Fruit fly (Drosophila melanogaster) whole organism, embryonic: ENCODE results near the gene CG31360.
A peak's percentile ranks its signal among the peaks of the same experiment; 100 is the strongest.

Experiments
- Aef1 ChIP-seq: fragments of 200-800 bp; sonication (Bioruptor generic); IDR thresholded peaks from 3 replicates; pipeline ENCODE4 v1.3.6; 2022; ENCODE audit warnings: missing biosample characterization, missing genetic modification characterization
- Antp ChIP-seq: fragments of 200-800 bp; sonication (Bioruptor generic); optimal IDR thresholded peaks from 3 replicates; lab custom pipeline; 2016; ENCODE audit warnings: missing biosample characterization, missing genetic modification characterization
- Atf3 ChIP-seq: fragments of 200-800 bp; sonication (Bioruptor generic); optimal IDR thresholded peaks from 3 replicates; lab custom pipeline; 2016; ENCODE audit warnings: missing biosample characterization, missing genetic modification characterization
- Blimp-1 ChIP-seq: fragments of 200-800 bp; sonication (Bioruptor generic); optimal IDR thresholded peaks from 3 replicates; lab custom pipeline; 2018; ENCODE audit warnings: missing biosample characterization, missing genetic modification characterization, mild to moderate bottlenecking, moderate library complexity, missing genetic modification reagents
- BtbVII ChIP-seq: fragments of 200-800 bp; sonication (Bioruptor generic); optimal IDR thresholded peaks from 3 replicates; lab custom pipeline; 2017; ENCODE audit warnings: missing biosample characterization, mild to moderate bottlenecking, missing genetic modification characterization
- CG12104 ChIP-seq: fragments of 200-800 bp; sonication (Bioruptor generic); optimal IDR thresholded peaks from 3 replicates; lab custom pipeline; 2016; ENCODE audit warnings: missing biosample characterization, missing genetic modification characterization
- CG12155 ChIP-seq: fragments of 200-800 bp; sonication (Bioruptor generic); optimal IDR thresholded peaks from 3 replicates; lab custom pipeline; 2016; ENCODE audit warnings: missing biosample characterization, missing genetic modification characterization
- CG12219 ChIP-seq: fragments of 200-800 bp; sonication (Bioruptor generic); optimal IDR thresholded peaks from 3 replicates; lab custom pipeline; 2018; ENCODE audit warnings: missing biosample characterization, mild to moderate bottlenecking, missing genetic modification characterization
- CG13123 ChIP-seq: fragments of 200-800 bp; sonication (Bioruptor generic); optimal IDR thresholded peaks from 2 replicates; lab custom pipeline; 2016; ENCODE audit warnings: missing biosample characterization, missing genetic modification characterization
- CG13894 ChIP-seq: fragments of 200-800 bp; sonication (Bioruptor generic); optimal IDR thresholded peaks from 3 replicates; lab custom pipeline; 2018; ENCODE audit warnings: missing biosample characterization, mild to moderate bottlenecking, missing genetic modification characterization, moderate library complexity
- CG15479 ChIP-seq: fragments of 200-800 bp; sonication (Bioruptor generic); optimal IDR thresholded peaks from 3 replicates; lab custom pipeline; 2019; ENCODE audit warnings: missing biosample characterization, mild to moderate bottlenecking, missing genetic modification characterization, moderate library complexity
- CG15514 ChIP-seq: fragments of 200-800 bp; sonication (Bioruptor generic); optimal IDR thresholded peaks from 3 replicates; lab custom pipeline; 2017; ENCODE audit warnings: missing biosample characterization, missing genetic modification characterization, mild to moderate bottlenecking, moderate library complexity, missing genetic modification reagents
- CG16815 ChIP-seq: fragments of 200-800 bp; sonication (Bioruptor generic); optimal IDR thresholded peaks from 3 replicates; lab custom pipeline; 2017; ENCODE audit warnings: missing biosample characterization, mild to moderate bottlenecking, missing genetic modification characterization
- CG17612 ChIP-seq: fragments of 200-800 bp; sonication (Bioruptor generic); IDR thresholded peaks from 2 replicates; pipeline ENCODE4 v1.3.6; 2022; ENCODE audit warnings: missing biosample characterization, missing genetic modification characterization
- CG2199 ChIP-seq: fragments of 200-800 bp; sonication (Bioruptor generic); IDR thresholded peaks from 3 replicates; pipeline ENCODE4 v1.3.6; 2022; ENCODE audit warnings: missing biosample characterization, missing genetic modification characterization
- CG2875 ChIP-seq: fragments of 200-800 bp; sonication (Bioruptor generic); optimal IDR thresholded peaks from 2 replicates; lab custom pipeline; 2017; ENCODE audit warnings: missing biosample characterization, mild to moderate bottlenecking, missing genetic modification characterization, missing genetic modification reagents
- CG30403 ChIP-seq: fragments of 200-800 bp; sonication (Bioruptor generic); optimal IDR thresholded peaks from 3 replicates; lab custom pipeline; 2016; ENCODE audit warnings: missing biosample characterization, missing genetic modification characterization
- CG32532 ChIP-seq: fragments of 200-800 bp; sonication (Bioruptor generic); IDR thresholded peaks from 2 replicates; pipeline ENCODE4 v1.3.6; 2022; ENCODE audit warnings: missing biosample characterization, missing genetic modification characterization
- CG34224 ChIP-seq: fragments of 200-800 bp; sonication (Bioruptor generic); IDR thresholded peaks from 3 replicates; pipeline ENCODE4 v1.3.6; 2022; ENCODE audit warnings: missing biosample characterization, missing genetic modification characterization; ENCODE audit not compliant: partially characterized antibody
- CG3995 ChIP-seq: fragments of 200-800 bp; sonication (Bioruptor generic); optimal IDR thresholded peaks from 3 replicates; lab custom pipeline; 2016; ENCODE audit warnings: missing biosample characterization, missing genetic modification characterization
- CG7271 ChIP-seq: fragments of 200-800 bp; sonication (Bioruptor generic); optimal IDR thresholded peaks from 2 replicates; lab custom pipeline; 2018; ENCODE audit warnings: missing biosample characterization, mild to moderate bottlenecking, missing genetic modification characterization, moderate library complexity
- CG8089 ChIP-seq: fragments of 200-800 bp; sonication (Bioruptor generic); optimal IDR thresholded peaks from 3 replicates; lab custom pipeline; 2016; ENCODE audit warnings: missing biosample characterization, missing genetic modification characterization
- CG8765 ChIP-seq: fragments of 200-800 bp; sonication (Bioruptor generic); IDR thresholded peaks from 2 replicates; pipeline ENCODE4 v1.3.6; 2022; ENCODE audit warnings: missing biosample characterization, missing genetic modification characterization
- CkIIα-i1 ChIP-seq: fragments of 200-800 bp; sonication (Bioruptor generic); IDR thresholded peaks from 2 replicates; pipeline ENCODE4 v1.3.6; 2022; ENCODE audit warnings: missing biosample characterization, missing genetic modification characterization
- CoRest ChIP-seq: fragments of 200-800 bp; sonication (Bioruptor generic); optimal IDR thresholded peaks from 3 replicates; lab custom pipeline; 2018; ENCODE audit warnings: missing biosample characterization, mild to moderate bottlenecking, missing genetic modification characterization, moderate library complexity
- Drgx ChIP-seq: fragments of 200-800 bp; sonication (Bioruptor generic); IDR thresholded peaks from 2 replicates; pipeline ENCODE4 v1.3.6; 2022; ENCODE audit warnings: missing biosample characterization, missing genetic modification characterization
- Fer1 ChIP-seq: fragments of 200-800 bp; sonication (Bioruptor generic); optimal IDR thresholded peaks from 2 replicates; lab custom pipeline; 2017; ENCODE audit warnings: missing biosample characterization, mild to moderate bottlenecking, missing genetic modification characterization
- H15 ChIP-seq: fragments of 200-800 bp; sonication (Bioruptor generic); IDR thresholded peaks from 3 replicates; pipeline ENCODE4 v1.3.6; 2022; ENCODE audit warnings: missing biosample characterization, missing genetic modification characterization
- Hr51 ChIP-seq, 2 experiments: fragments of 200-800 bp; sonication (Bioruptor generic); optimal IDR thresholded peaks; 2 replicates in 1 of 2; 3 replicates in 1 of 2; lab custom pipeline; 2016 to 2018; ENCODE audit warnings: missing biosample characterization in 2 of 2, missing genetic modification characterization in 2 of 2, mild to moderate bottlenecking in 1 of 2, moderate library complexity in 1 of 2
- Ravus ChIP-seq: fragments of 200-800 bp; sonication (Bioruptor generic); IDR thresholded peaks from 2 replicates; pipeline ENCODE4 v1.3.6; 2022; ENCODE audit warnings: missing biosample characterization, missing genetic modification characterization
- cg ChIP-seq: fragments of 200-800 bp; sonication (Bioruptor generic); optimal IDR thresholded peaks from 3 replicates; lab custom pipeline; 2019; ENCODE audit warnings: missing biosample characterization, mild to moderate bottlenecking, missing genetic modification characterization, moderate library complexity
- cwo ChIP-seq: fragments of 200-800 bp; sonication (Bioruptor generic); optimal IDR thresholded peaks from 3 replicates; lab custom pipeline; 2017; ENCODE audit warnings: missing biosample characterization, missing genetic modification characterization, mild to moderate bottlenecking, moderate library complexity, missing genetic modification reagents
- ewg ChIP-seq: fragments of 200-800 bp; sonication (Bioruptor generic); optimal IDR thresholded peaks from 3 replicates; lab custom pipeline; 2017; ENCODE audit warnings: mild to moderate bottlenecking, missing biosample characterization, missing genetic modification reagents, missing genetic modification characterization
- eyg ChIP-seq: fragments of 200-800 bp; sonication (Bioruptor generic); optimal IDR thresholded peaks from 3 replicates; lab custom pipeline; 2016; ENCODE audit warnings: missing biosample characterization, missing genetic modification characterization
- fu2 ChIP-seq: fragments of 200-800 bp; sonication (Bioruptor generic); optimal IDR thresholded peaks from 2 replicates; lab custom pipeline; 2016; ENCODE audit warnings: missing biosample characterization, missing genetic modification characterization
- gcm ChIP-seq: fragments of 200-800 bp; sonication (Bioruptor generic); optimal IDR thresholded peaks from 2 replicates; lab custom pipeline; 2019; ENCODE audit warnings: missing biosample characterization, mild to moderate bottlenecking, missing genetic modification characterization, moderate library complexity
- gsb ChIP-seq: fragments of 200-800 bp; sonication (Bioruptor generic); IDR thresholded peaks from 2 replicates; pipeline ENCODE4 v1.3.6; 2022; ENCODE audit warnings: missing biosample characterization, missing genetic modification characterization
- insv ChIP-seq, 2 experiments: fragments of 200-800 bp; sonication (Bioruptor generic); optimal IDR thresholded peaks; 3 replicates each; lab custom pipeline; 2016 to 2018; ENCODE audit warnings: missing biosample characterization in 2 of 2, missing genetic modification characterization in 2 of 2
- lov ChIP-seq, 2 experiments: fragments of 200-800 bp in 1 of 2; fragments of >200 bp in 1 of 2; sonication (Bioruptor generic) in 1 of 2; IDR thresholded peaks in 1 of 2; optimal IDR thresholded peaks in 1 of 2; 2 replicates in 1 of 2; 3 replicates in 1 of 2; pipeline versions ENCODE4 v1.3.6 to Lab custom; 2017 to 2022; ENCODE audit warnings: missing biosample characterization in 1 of 2, missing genetic modification characterization in 1 of 2
- onecut ChIP-seq: fragments of 200-800 bp; sonication (Bioruptor generic); IDR thresholded peaks from 2 replicates; pipeline ENCODE4 v1.3.6; 2022; ENCODE audit warnings: missing biosample characterization, missing genetic modification characterization
- peb ChIP-seq: fragments of 200-800 bp; sonication (Bioruptor generic); IDR thresholded peaks from 2 replicates; pipeline ENCODE4 v1.3.6; 2022; ENCODE audit warnings: missing biosample characterization, missing genetic modification characterization
- pfk ChIP-seq: fragments of 200-800 bp; sonication (Bioruptor generic); optimal IDR thresholded peaks from 2 replicates; lab custom pipeline; 2018; ENCODE audit warnings: missing biosample characterization, mild to moderate bottlenecking, missing genetic modification characterization, moderate library complexity
- sim ChIP-seq: fragments of 200-800 bp; sonication (Bioruptor generic); IDR thresholded peaks from 2 replicates; pipeline ENCODE4 v1.3.6; 2022; ENCODE audit warnings: missing biosample characterization, missing genetic modification characterization
- slou ChIP-seq: fragments of 200-800 bp; sonication (Bioruptor generic); optimal IDR thresholded peaks from 3 replicates; lab custom pipeline; 2016; ENCODE audit warnings: missing biosample characterization, missing genetic modification characterization
- stwl ChIP-seq: fragments of 200-800 bp; sonication (Bioruptor generic); optimal IDR thresholded peaks from 3 replicates; lab custom pipeline; 2018; ENCODE audit warnings: missing biosample characterization, mild to moderate bottlenecking, missing genetic modification characterization, moderate library complexity
- trem ChIP-seq: fragments of 200-800 bp; optimal IDR thresholded peaks from 3 replicates; lab custom pipeline; 2019; ENCODE audit warnings: missing biosample characterization, mild to moderate bottlenecking, missing genetic modification characterization, moderate library complexity
- vfl ChIP-seq: fragments of 200-800 bp; sonication (Bioruptor generic); optimal IDR thresholded peaks from 2 replicates; lab custom pipeline; 2016; ENCODE audit warnings: missing biosample characterization, missing genetic modification characterization
- zen2 ChIP-seq: fragments of 200-800 bp; sonication (Bioruptor generic); IDR thresholded peaks from 3 replicates; pipeline ENCODE4 v1.3.6; 2022; ENCODE audit warnings: missing biosample characterization, missing genetic modification characterization; ENCODE audit not compliant: partially characterized antibody
- zfh1 ChIP-seq: fragments of 200-800 bp; sonication (Bioruptor generic); IDR thresholded peaks from 3 replicates; pipeline ENCODE4 v1.3.6; 2022; ENCODE audit warnings: missing biosample characterization, missing genetic modification characterization

Gene CG31360

dm6 chr3R:17710900-17711645, 26.2 kb downstream of the CG31360 start:
- TF ChIP-seq eyg (GFP tag; lab: Kevin White, UChicago) (no peak), H15 (GFP tag; lab: Robert Waterston, UW) (0 out of 3 replicates have a peak, but pooled peaks have one; percentile 13), CoRest (tag; lab: Kevin White, UChicago) (no peak), CG32532 (GFP tag; lab: Robert Waterston, UW) (no peak), CG15514 (GFP tag; lab: Kevin White, UChicago) (no peak), Ravus (GFP tag; lab: Robert Waterston, UW) (no peak), insv (GFP tag; optimal IDR thresholded peaks at IDR 0.05; lab: Kevin White, UChicago) (peak in 1 of 2 experiments; percentile 22), CG17612 (no peak), CG8765 (GFP tag; lab: Robert Waterston, UW) (0 out of 2 replicates have a peak, but pooled peaks have one; percentile 38), Drgx (GFP tag; lab: Robert Waterston, UW) (no peak), CG12104 (GFP tag; lab: Kevin White, UChicago) (no peak), CG30403 (GFP tag; lab: Kevin White, UChicago) (no peak), CG15479 (GFP tag; lab: Kevin White, UChicago) (no peak), CG12155 (GFP tag; lab: Kevin White, UChicago) (no peak), Hr51 (GFP tag; optimal IDR thresholded peaks at IDR 0.05; lab: Kevin White, UChicago) (no peak), BtbVII (GFP tag; lab: Kevin White, UChicago) (no peak), CG16815 (GFP tag; lab: Kevin White, UChicago) (no peak), CG3995 (GFP tag; lab: Kevin White, UChicago) (no peak), trem (tag; lab: Kevin White, UChicago) (no peak), gsb (GFP tag; lab: Robert Waterston, UW) (no peak), Aef1 (no peak), CG2199 (GFP tag; lab: Robert Waterston, UW) (0 out of 3 replicates have a peak, but pooled peaks have one; percentile 17), slou (GFP tag; lab: Kevin White, UChicago) (no peak), zen2 (GFP tag; lab: Robert Waterston, UW) (no peak), stwl (tag; lab: Kevin White, UChicago) (no peak), CG7271 (no peak), zfh1 (GFP tag; lab: Robert Waterston, UW) (no peak), CG13894 (tag; lab: Kevin White, UChicago) (peak; percentile 42), peb (GFP tag; lab: Robert Waterston, UW) (no peak), fu2 (GFP tag; lab: Kevin White, UChicago) (no peak), CG2875 (no peak), cg (GFP tag; lab: Kevin White, UChicago) (peak; percentile 80), Antp (GFP tag; lab: Kevin White, UChicago) (no peak), sim (no peak), ewg (no peak), CG8089 (GFP tag; lab: Kevin White, UChicago) (no peak), pfk (peak; percentile 82), CG12219 (GFP tag; lab: Kevin White, UChicago) (no peak), vfl (GFP tag; lab: Kevin White, UChicago) (no peak), gcm (no peak), Blimp-1 (GFP tag; lab: Kevin White, UChicago) (peak; percentile 52), cwo (GFP tag; lab: Kevin White, UChicago) (no peak), CG13123 (GFP tag; lab: Kevin White, UChicago) (no peak), CG34224 (GFP tag; lab: Robert Waterston, UW) (no peak), CkIIα-i1 (GFP tag; lab: Robert Waterston, UW) (no peak), lov (optimal IDR thresholded peaks at IDR 0.05; lab: Kevin White, UChicago) (no peak), lov (GFP tag; IDR thresholded peaks at IDR 0.05; lab: Robert Waterston, UW) (0 out of 3 replicates have a peak, but pooled peaks have one; percentile 62), Fer1 (GFP tag; lab: Kevin White, UChicago) (no peak), Atf3 (GFP tag; lab: Kevin White, UChicago) (no peak), onecut (no peak)
